Worm (Caenorhabditis elegans) whole organism, L3 larva: ENCODE measurements around the gene M60.7.

Experiments used
- ama-1 ChIP-seq: fragments of 150-350 bp; optimal IDR thresholded peaks from 2 replicates; lab custom pipeline; 2018
- ceh-28 ChIP-seq: fragments of 150-350 bp; optimal IDR thresholded peaks from 2 replicates; lab custom pipeline; 2014; ENCODE audit warnings: missing biosample characterization, missing genetic modification reagents, missing genetic modification characterization
- ceh-82 ChIP-seq: fragments of 150-350 bp; optimal IDR thresholded peaks from 2 replicates; lab custom pipeline; 2014; ENCODE audit warnings: missing biosample characterization, missing genetic modification characterization
- egl-27 ChIP-seq: sonication (generic microtip); optimal IDR thresholded peaks from 4 replicates; lab custom pipeline; 2017; ENCODE audit warnings: missing biosample characterization, missing genetic modification reagents, missing genetic modification characterization
- elt-2 ChIP-seq: sonication (generic microtip); optimal IDR thresholded peaks from 2 replicates; lab custom pipeline; 2016; ENCODE audit warnings: missing genetic modification reagents, mild to moderate bottlenecking, missing genetic modification characterization, missing compliant biosample characterization
- fos-1 ChIP-seq: fragments of 150-350 bp; optimal IDR thresholded peaks from 2 replicates; lab custom pipeline; 2014; ENCODE audit warnings: missing biosample characterization, missing genetic modification characterization
- mdl-1 ChIP-seq: fragments of 150-350 bp; optimal IDR thresholded peaks from 2 replicates; lab custom pipeline; 2014; ENCODE audit warnings: missing biosample characterization, missing genetic modification characterization
- nhr-23 ChIP-seq: fragments of 150-350 bp; optimal IDR thresholded peaks from 2 replicates; lab custom pipeline; 2014; ENCODE audit warnings: missing biosample characterization, missing genetic modification reagents, missing genetic modification characterization
- nhr-77 ChIP-seq: fragments of 150-350 bp; optimal IDR thresholded peaks from 2 replicates; lab custom pipeline; 2014; ENCODE audit warnings: missing biosample characterization, missing genetic modification characterization
- pqm-1 ChIP-seq: fragments of 150-350 bp; optimal IDR thresholded peaks from 2 replicates; lab custom pipeline; 2017; ENCODE audit warnings: missing biosample characterization, missing genetic modification characterization, inconsistent platforms
- sea-2 ChIP-seq: fragments of 150-350 bp; sonication (generic microtip); optimal IDR thresholded peaks from 4 replicates; lab custom pipeline; 2014; ENCODE audit warnings: missing biosample characterization, missing genetic modification reagents, missing genetic modification characterization
- unc-62 ChIP-seq: fragments of 150-350 bp; sonication (generic microtip); optimal IDR thresholded peaks from 4 replicates; lab custom pipeline; 2014; ENCODE audit warnings: missing biosample characterization, missing genetic modification reagents, missing genetic modification characterization

DNA sequence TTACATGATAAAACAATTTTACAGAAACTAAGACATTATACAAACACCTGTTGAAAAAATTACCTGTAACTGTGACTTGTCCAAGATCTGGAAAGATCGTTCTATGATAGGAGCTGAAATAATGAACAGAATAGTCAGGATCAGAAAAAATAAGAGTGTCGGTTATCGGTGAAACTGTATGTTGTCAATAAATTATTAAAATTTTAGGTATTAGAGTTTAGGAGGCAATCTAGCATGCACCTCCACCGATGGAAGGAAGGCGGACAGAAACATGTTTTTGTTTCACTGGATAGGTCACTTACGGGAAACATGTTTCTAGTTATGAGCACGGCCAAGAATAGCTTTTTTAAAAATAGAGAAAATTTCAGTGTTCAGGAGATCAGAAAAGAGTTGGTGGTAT lies 38.6 kb upstream of the M60.7 start, which contains the start of gene ced-13:
- TF ChIP-seq egl-27 (tag; lab: Kevin White, UChicago) (no peak), unc-62 (GFP tag; lab: Kevin White, UChicago) (no peak), ama-1 (no peak), mdl-1 (tag; lab: Kevin White, UChicago) (no peak), pqm-1 (tag; lab: Kevin White, UChicago) (no peak), ceh-28 (no peak), sea-2 (GFP tag; lab: Kevin White, UChicago) (no peak), fos-1 (tag; lab: Kevin White, UChicago) (no peak), nhr-77 (tag; lab: Kevin White, UChicago) (no peak), elt-2 (no peak), nhr-23 (no peak), ceh-82 (tag; lab: Kevin White, UChicago) (no peak)
